Worm (Caenorhabditis elegans) whole organism, late embryonic: ENCODE results near the gene R07E3.1.

Source experiments
- K09A11.1 ChIP-seq: sonication (generic microtip); optimal IDR thresholded peaks from 2 replicates; lab custom pipeline; 2017; ENCODE audit warnings: antibody characterized with exemption, mild to moderate bottlenecking, missing genetic modification characterization, missing compliant biosample characterization; ENCODE audit not compliant: insufficient read depth
- ama-1 ChIP-seq: fragments of 150-350 bp; optimal IDR thresholded peaks from 2 replicates; lab custom pipeline; 2014
- ceh-34 ChIP-seq: sonication (generic microtip); optimal IDR thresholded peaks from 2 replicates; lab custom pipeline; 2016; ENCODE audit warnings: mild to moderate bottlenecking, missing genetic modification characterization, missing compliant biosample characterization
- ceh-48 ChIP-seq: sonication (generic microtip); optimal IDR thresholded peaks from 2 replicates; lab custom pipeline; 2016; ENCODE audit warnings: missing genetic modification characterization, inconsistent platforms, missing compliant biosample characterization
- che-1 ChIP-seq: sonication (generic microtip); optimal IDR thresholded peaks from 2 replicates; lab custom pipeline; 2016; ENCODE audit warnings: mild to moderate bottlenecking, missing genetic modification characterization, missing compliant biosample characterization
- dmd-4 ChIP-seq: sonication (generic microtip); optimal IDR thresholded peaks from 2 replicates; lab custom pipeline; 2016; ENCODE audit warnings: borderline replicate concordance, missing genetic modification characterization, missing compliant biosample characterization
- dve-1 ChIP-seq: sonication (generic microtip); optimal IDR thresholded peaks from 2 replicates; lab custom pipeline; 2017; ENCODE audit warnings: antibody characterized with exemption, mild to moderate bottlenecking, missing genetic modification characterization, missing compliant biosample characterization
- ets-4 ChIP-seq: sonication (generic microtip); optimal IDR thresholded peaks from 2 replicates; lab custom pipeline; 2016; ENCODE audit warnings: missing genetic modification characterization, missing compliant biosample characterization
- madf-2 ChIP-seq: sonication (generic microtip); optimal IDR thresholded peaks from 2 replicates; lab custom pipeline; 2017; ENCODE audit warnings: missing genetic modification characterization, missing compliant biosample characterization
- npax-4 ChIP-seq: sonication (generic microtip); optimal IDR thresholded peaks from 2 replicates; lab custom pipeline; 2016; ENCODE audit warnings: missing genetic modification characterization, missing compliant biosample characterization
- pha-4 ChIP-seq: fragments of 150-350 bp; optimal IDR thresholded peaks from 2 replicates; lab custom pipeline; 2018; ENCODE audit warnings: missing biosample characterization, missing genetic modification reagents, missing genetic modification characterization
- sox-4 ChIP-seq: sonication (generic microtip); optimal IDR thresholded peaks from 2 replicates; lab custom pipeline; 2017; ENCODE audit warnings: mild to moderate bottlenecking, missing genetic modification characterization, inconsistent platforms, missing compliant biosample characterization
- unc-55 ChIP-seq: sonication (generic microtip); optimal IDR thresholded peaks from 2 replicates; lab custom pipeline; 2017; ENCODE audit warnings: missing biosample characterization, missing genetic modification reagents, missing genetic modification characterization
- unc-86 ChIP-seq: sonication (generic microtip); optimal IDR thresholded peaks from 2 replicates; lab custom pipeline; 2016; ENCODE audit warnings: missing genetic modification characterization, missing compliant biosample characterization

DNA sequence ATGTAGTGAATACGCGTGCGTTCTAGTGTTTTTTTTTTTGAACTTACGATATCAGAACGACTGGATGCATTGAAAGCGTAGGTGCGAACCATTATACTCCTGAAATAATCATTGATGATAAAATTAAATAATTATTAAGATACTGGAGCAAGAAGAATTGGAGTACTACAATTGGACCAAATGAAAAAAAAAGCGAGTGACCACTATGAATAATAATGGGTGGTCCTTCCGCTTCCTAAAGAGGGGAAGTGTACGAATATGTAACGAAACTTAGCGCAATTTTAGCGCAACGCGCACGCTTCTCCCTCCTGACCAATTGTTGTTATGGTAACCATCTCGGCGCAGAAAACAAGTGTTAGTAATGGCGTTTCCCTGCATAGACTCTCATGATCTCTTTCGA lies 25.1 kb downstream of the R07E3.1 start, which contains the start of gene F41E7.9:
- TF ChIP-seq unc-86 (tag; lab: Kevin White, UChicago) (no peak), unc-55 (GFP tag; lab: Kevin White, UChicago) (no peak), ceh-48 (no peak), ama-1 (lab: Kevin White, UChicago) (no peak), npax-4 (tag; lab: Kevin White, UChicago) (no peak), dmd-4 (tag; lab: Kevin White, UChicago) (no peak), ets-4 (no peak), dve-1 (tag; lab: Kevin White, UChicago) (no peak), madf-2 (tag; lab: Kevin White, UChicago) (no peak), ceh-34 (tag; lab: Kevin White, UChicago) (no peak), pha-4 (no peak), sox-4 (no peak), che-1 (tag; lab: Kevin White, UChicago) (no peak), K09A11.1 (tag; lab: Kevin White, UChicago) (no peak)
